Fruit fly (Drosophila melanogaster) S2 (cell line): ENCODE results near the gene stv.

ENCODE experiments used
- CG8478 ChIP-seq: fragments of >200 bp; optimal IDR thresholded peaks from 2 replicates; lab custom pipeline; 2018
- CTCF ChIP-seq, 2 experiments: fragments of >200 bp; optimal IDR thresholded peaks; 2 replicates each; lab custom pipeline; 2018

stv gene

DNA sequence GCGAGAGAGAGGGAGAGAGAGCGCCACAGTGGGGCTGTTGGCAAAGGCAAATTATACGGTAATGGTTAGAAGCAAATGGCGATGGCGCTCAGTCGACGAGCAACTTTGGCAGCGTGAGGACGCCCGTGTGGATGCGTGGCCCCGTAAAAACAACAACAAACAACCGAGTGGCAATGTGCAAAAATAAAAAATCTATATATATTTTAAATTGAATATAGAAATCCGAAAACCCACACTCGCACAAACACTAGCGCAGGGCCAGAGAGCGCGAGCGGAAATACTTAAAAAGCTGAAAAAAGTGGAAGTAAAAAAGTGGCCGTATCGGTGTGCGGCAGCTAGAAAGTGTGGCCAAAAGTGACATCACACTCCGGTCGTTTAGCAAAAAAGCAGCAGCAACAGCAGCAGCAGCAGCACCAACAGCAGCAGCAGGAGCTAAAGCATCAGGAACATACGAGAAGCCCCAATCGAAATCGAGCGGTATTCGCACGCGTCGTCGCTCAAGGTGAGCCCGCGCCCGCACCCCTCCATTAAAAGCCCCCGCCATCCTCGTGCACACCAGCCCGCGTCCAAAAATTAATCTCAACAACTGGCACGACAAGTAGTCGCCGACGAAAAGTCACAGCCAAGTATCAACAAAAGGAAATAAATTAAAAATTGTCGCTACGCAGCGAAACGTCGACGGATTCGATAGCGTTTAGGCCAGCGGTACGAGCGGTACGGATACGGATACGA is at the start of gene stv:
Gene stv, plus strand, starts transcription at position 89 of the 732 bp plus-strand sequence.
- TF ChIP-seq CTCF (optimal IDR thresholded peaks at IDR 0.05; lab: Kevin White, UChicago), result no peak
- TF ChIP-seq CG8478 (lab: Kevin White, UChicago), result no peak

dm6 chr3L:13430171-13430570 is 47.2 kb upstream of the stv start:
- TF ChIP-seq CTCF (optimal IDR thresholded peaks at IDR 0.05; lab: Kevin White, UChicago), result no peak
- no peak for TF ChIP-seq CG8478 (lab: Kevin White, UChicago)

- no peak for TF ChIP-seq CTCF (optimal IDR thresholded peaks at IDR 0.05; lab: Kevin White, UChicago)
- TF ChIP-seq CG8478 (lab: Kevin White, UChicago), result no peak
Observed at dm6 chr3L:13432791-13433190, 44.5 kb upstream of the stv start.

dm6 chr3L:13433522-13433921 is 43.8 kb upstream of the stv start:
- no peak for TF ChIP-seq CTCF (optimal IDR thresholded peaks at IDR 0.05; lab: Kevin White, UChicago)
- TF ChIP-seq CG8478 (lab: Kevin White, UChicago), result no peak

- no peak for TF ChIP-seq CTCF (optimal IDR thresholded peaks at IDR 0.05; lab: Kevin White, UChicago)
Observed at dm6 chr3L:13435170-13435727, 42.1 kb upstream of the stv start, which contains the start of gene CG10713. CG10713 (minus strand) TSS chr3L:13435229.

- TF ChIP-seq CG8478 (lab: Kevin White, UChicago) (no peak), CTCF (optimal IDR thresholded peaks at IDR 0.05; lab: Kevin White, UChicago) (no peak)
Observed at dm6 chr3L:13437036-13437435, 40.3 kb upstream of the stv start, which contains the start of gene CG10154. CG10154 (minus strand) TSS chr3L:13437136.

DNA sequence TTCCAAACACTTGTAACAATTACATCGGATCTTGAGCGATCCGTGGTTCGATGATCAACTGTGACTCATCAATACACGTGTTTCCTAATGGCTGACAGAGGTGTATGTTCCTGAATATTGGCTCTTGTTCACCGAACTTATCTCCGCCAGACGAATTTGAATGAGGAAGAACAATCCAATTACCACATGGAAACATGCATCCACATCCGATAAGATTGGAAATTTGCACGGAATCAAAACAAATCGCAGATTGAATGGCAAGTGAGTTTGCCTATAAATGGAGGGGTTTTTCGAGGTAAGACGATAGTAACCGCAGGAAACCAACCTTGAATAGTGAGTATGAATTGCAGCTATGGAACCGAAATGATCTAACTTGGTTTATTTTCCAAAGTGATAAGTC is 39.7 kb upstream of the stv start, which contains the start of gene CG10725:
Gene CG10725, plus strand, starts transcription at position 301 of the 400 bp plus-strand sequence.
- TF ChIP-seq CG8478 (lab: Kevin White, UChicago), result no peak
- no peak for TF ChIP-seq CTCF (optimal IDR thresholded peaks at IDR 0.05; lab: Kevin White, UChicago)

DNA sequence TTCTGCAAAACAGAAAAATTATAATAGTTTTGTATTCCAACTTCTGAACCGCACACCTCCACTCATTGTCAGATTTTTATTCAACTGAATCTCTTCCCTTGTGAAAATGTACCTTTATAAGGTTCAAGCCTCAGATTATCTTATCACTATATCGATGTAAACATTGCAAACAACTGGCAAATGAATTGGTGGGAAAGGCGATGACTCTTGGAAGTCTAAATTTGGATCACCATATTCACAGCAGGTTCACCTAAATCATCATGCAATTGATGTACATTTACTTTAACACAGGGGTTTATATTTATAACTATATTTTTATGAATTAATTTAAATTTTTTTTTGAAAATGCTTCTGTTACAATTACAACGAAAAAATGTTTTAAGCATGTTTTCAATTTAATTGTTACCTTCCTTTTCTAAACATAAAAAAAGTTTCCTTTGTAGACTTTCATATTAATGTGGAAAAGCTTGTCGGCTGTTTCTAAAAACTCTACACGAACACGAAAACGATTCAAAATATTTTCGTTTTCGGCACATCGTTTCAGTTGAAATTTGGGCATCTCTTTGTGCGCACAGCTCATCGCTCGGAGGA is 36.9 kb upstream of the stv start, which contains the start of the genes CG10140 and CG14109:
Gene CG10140, minus strand, starts transcription at position 101 of the 591 bp plus-strand sequence.
Gene CG14109, plus strand, starts transcription at position 541 of the 591 bp plus-strand sequence.
- TF ChIP-seq CG8478 (lab: Kevin White, UChicago) (no peak), CTCF (optimal IDR thresholded peaks at IDR 0.05; lab: Kevin White, UChicago) (no peak)

DNA sequence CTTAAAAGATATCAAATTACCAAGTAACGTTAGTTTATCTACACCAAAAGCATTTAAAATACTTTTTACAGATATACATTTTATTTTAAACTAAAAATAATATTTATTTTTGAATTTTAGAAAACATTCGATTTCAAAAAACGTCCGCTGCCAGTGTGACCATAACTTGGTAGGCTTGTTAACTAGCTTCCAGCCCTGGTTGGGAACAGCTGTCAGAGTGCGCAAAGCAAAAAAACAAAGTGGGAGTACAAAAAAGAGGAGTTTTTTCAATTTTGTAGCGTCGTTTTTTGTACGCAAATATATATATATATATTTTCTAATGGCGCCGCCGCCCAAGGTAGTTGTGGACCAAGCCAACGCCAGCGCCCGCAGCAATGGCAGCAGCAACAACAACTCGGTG is 34.9 kb upstream of the stv start, which contains the start of gene cmb:
Gene cmb, plus strand, starts transcription at position 195 of the 400 bp plus-strand sequence.
- TF ChIP-seq CTCF (optimal IDR thresholded peaks at IDR 0.05; lab: Kevin White, UChicago) (no peak), CG8478 (lab: Kevin White, UChicago) (no peak)

DNA sequence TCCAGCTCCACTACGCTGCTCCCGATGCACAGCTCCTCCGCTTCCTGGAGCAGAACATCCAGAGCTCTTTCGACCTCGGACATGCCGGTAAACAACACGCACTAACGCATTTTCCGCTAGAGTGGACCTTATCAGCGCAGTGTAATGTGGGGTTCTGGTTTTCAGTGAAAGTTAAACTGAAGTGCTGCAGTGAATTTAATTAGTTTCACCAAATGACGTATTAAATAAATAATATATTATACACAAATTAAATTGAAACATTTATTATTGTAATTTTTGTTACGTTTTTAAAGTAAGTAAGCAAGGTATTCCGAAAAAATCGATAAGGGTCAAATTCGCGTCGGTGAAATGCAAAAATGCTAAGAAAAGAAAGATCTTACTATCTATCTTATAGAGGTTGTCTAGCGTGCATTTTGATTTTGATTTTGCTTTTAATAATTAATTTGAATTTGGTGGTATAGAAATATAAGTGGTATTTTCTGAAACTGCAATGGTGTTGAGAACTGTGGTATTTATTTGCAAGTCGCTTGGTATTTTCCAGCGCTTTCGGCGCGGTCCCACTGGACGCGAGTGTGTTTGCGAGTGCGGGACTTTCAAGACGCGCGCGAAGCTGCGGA is 27.1 kb upstream of the stv start, which contains the start of the genes JMJD7 and CG10738:
Gene JMJD7, minus strand, starts transcription at position 107 of the 617 bp plus-strand sequence.
Gene CG10738, plus strand, starts transcription at position 594 of the 617 bp plus-strand sequence.
- TF ChIP-seq CG8478 (lab: Kevin White, UChicago), result no peak
- TF ChIP-seq CTCF (optimal IDR thresholded peaks at IDR 0.05; lab: Kevin White, UChicago), result no peak

DNA sequence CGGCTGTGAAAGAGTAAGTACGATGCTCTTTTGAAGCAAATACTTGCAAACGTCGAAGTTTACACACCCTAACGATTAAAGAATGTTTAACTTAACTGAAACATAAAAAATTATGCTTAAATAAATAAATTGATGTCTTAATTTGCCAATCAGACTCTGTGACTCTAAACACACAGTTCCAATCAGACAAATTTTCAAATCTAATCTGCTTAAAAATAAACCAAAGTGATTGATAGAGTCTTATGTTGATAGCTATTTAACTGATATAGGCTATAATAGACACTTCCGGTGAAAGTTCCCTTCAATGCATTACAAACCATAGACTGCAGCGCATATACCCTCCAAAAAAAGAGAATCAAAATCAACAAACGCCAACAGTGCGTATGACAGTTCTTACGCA is 25.8 kb upstream of the stv start:
- TF ChIP-seq CTCF (optimal IDR thresholded peaks at IDR 0.05; lab: Kevin White, UChicago) (no peak), CG8478 (lab: Kevin White, UChicago) (no peak)

DNA sequence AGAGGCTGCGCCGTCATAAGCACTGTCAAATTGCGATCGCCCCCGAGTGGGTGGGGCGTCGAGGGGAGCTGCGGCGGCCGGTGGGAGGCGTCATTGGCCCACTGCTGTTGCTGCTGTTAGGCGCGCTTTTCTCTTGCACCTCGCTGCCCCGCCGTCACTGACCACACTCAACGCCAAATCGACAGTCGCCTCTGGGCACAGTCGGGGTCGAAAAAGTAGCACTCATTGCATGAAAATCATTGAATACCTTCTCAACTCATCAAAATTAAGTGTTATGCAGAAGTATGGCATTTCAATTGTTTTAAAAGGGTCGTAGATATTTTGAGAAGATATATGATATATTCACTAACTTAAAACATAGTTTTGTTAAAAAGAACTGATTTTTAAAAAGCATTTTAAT is 25.1 kb upstream of the stv start:
- TF ChIP-seq CG8478 (lab: Kevin White, UChicago), result no peak
- no peak for TF ChIP-seq CTCF (optimal IDR thresholded peaks at IDR 0.05; lab: Kevin White, UChicago)

DNA sequence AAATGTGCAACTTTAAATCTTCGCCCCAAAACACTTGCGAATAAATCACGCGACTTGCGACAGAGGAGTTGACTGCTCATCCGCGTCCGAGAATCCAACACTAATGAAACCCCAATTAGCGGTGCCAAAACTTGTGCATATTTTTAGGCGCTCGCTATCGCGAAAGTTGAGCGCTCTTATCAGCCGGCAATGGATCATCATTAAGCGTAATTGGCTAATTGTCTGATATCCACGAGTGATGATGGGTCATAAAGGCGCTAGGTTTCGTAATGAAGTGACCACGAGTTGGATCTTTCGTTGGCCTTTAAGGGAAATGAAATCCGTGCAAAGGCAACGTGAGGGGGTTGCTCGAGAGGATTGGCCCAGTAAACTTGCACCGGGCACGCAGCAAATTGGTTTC is 22.6 kb upstream of the stv start:
- TF ChIP-seq CTCF (optimal IDR thresholded peaks at IDR 0.05; lab: Kevin White, UChicago) (no peak), CG8478 (lab: Kevin White, UChicago) (no peak)

DNA sequence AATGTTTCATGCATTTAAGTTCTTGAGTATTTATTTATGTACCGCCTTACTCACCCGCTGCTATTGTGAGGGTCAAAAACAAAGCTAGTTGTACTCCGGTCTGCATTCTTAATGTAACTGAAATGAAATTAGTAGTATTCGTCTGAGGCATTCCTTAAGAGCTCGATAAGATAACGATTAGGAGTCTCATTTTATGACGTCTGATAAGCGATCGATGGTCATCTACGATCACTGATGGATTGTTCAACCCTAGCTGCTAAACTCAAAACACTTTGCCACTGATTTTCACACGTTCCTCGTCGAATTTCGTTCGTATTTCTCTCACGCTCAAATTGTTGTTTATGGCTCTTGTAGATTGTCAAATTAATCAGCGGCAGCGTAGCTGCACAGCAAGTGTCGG is 20.2 kb upstream of the stv start, which contains the start of gene CG10116:
Gene CG10116, minus strand, starts transcription at position 106 of the 400 bp plus-strand sequence.
- TF ChIP-seq CTCF (optimal IDR thresholded peaks at IDR 0.05; lab: Kevin White, UChicago), result no peak
- TF ChIP-seq CG8478 (lab: Kevin White, UChicago), result no peak
